Fruit fly (Drosophila melanogaster): Measurements from ENCODE around the gene Wdr81.
A peak's percentile ranks its signal among the peaks of the same experiment; 100 is the strongest.

Wdr81 gene

dm6 chr2L:12004211-12004979 lies 16.4 kb downstream of the Wdr81 start:
- TF ChIP-seq acj6 (GFP tag; optimal IDR thresholded peaks at IDR 0.05), result peak; percentile 3
- TF ChIP-seq CG1621 (tag; optimal IDR thresholded peaks at IDR 0.05), result peak; percentile 99
- TF ChIP-seq Sox102F (GFP tag; optimal IDR thresholded peaks at IDR 0.05), result no peak
- TF ChIP-seq Eip78C (GFP tag), result peak; percentile 30
- peak; percentile 57 for TF ChIP-seq dsx (GFP tag; optimal IDR thresholded peaks at IDR 0.05; ENCODE audit: poor library complexity, severe bottlenecking)
- TF ChIP-seq CG10631 (GFP tag; optimal IDR thresholded peaks at IDR 0.05), result peak; percentile 48
- TF ChIP-seq CG32006 (GFP tag; optimal IDR thresholded peaks at IDR 0.05), result peak; percentile 13
- TF ChIP-seq fkh (GFP tag; optimal IDR thresholded peaks at IDR 0.05), result peak; percentile 99
- TF ChIP-seq CG6808 (GFP tag; optimal IDR thresholded peaks at IDR 0.05), result peak; percentile 32
- no peak for TF ChIP-seq Blimp-1 (GFP tag; optimal IDR thresholded peaks at IDR 0.05)
- TF ChIP-seq Sox15 (GFP tag; optimal IDR thresholded peaks at IDR 0.05), result no peak
- peak; percentile 17 for TF ChIP-seq CG6792 (GFP tag; optimal IDR thresholded peaks at IDR 0.05)
- peak; percentile 4 to 11 for TF ChIP-seq salr (GFP tag; optimal IDR thresholded peaks at IDR 0.05)
- peak; percentile 1 for TF ChIP-seq Lpt (GFP tag; optimal IDR thresholded peaks at IDR 0.05)
- TF ChIP-seq CG10669 (GFP tag; optimal IDR thresholded peaks at IDR 0.05), result peak; percentile 9
- peak in 1 of 2 experiments; percentile 55 for TF ChIP-seq ss (GFP tag; optimal IDR thresholded peaks at IDR 0.05)
- no peak for TF ChIP-seq CG16779 (tag; optimal IDR thresholded peaks at IDR 0.05)
- TF ChIP-seq fd59A (GFP tag; optimal IDR thresholded peaks at IDR 0.05), result peak; percentile 38
- TF ChIP-seq Eip75B (GFP tag; optimal IDR thresholded peaks at IDR 0.05), result peak; percentile 15
- peak; percentile 22 for TF ChIP-seq svp (GFP tag)
- peak; percentile 18 for TF ChIP-seq net (GFP tag; optimal IDR thresholded peaks at IDR 0.05)
- peak; percentile 22 for TF ChIP-seq pdm3 (GFP tag; optimal IDR thresholded peaks at IDR 0.05)
- no peak for TF ChIP-seq CG11294 (GFP tag; IDR thresholded peaks at IDR 0.05)
- peak; percentile 28 for TF ChIP-seq CG6276 (GFP tag; optimal IDR thresholded peaks at IDR 0.05)
- TF ChIP-seq fd85E (GFP tag; optimal IDR thresholded peaks at IDR 0.05), result no peak
- no peak for TF ChIP-seq CG8632 (GFP tag; optimal IDR thresholded peaks at IDR 0.05)

dm6 chr2L:12003792-12004210 lies 17.0 kb downstream of the Wdr81 start:
- no peak for TF ChIP-seq CG7368 (GFP tag; optimal IDR thresholded peaks at IDR 0.05)
- no peak for TF ChIP-seq CG11762 (GFP tag; optimal IDR thresholded peaks at IDR 0.05; ENCODE audit: insufficient read depth)
- TF ChIP-seq CG3919 (GFP tag; optimal IDR thresholded peaks at IDR 0.05), result no peak
- TF ChIP-seq dsx (GFP tag; optimal IDR thresholded peaks at IDR 0.05; ENCODE audit: poor library complexity, severe bottlenecking), result peak; percentile 77
- no peak for TF ChIP-seq OdsH (GFP tag; optimal IDR thresholded peaks at IDR 0.05)
- TF ChIP-seq Ets96B (tag; optimal IDR thresholded peaks at IDR 0.05), result no peak
- TF ChIP-seq Sox15 (GFP tag; optimal IDR thresholded peaks at IDR 0.05), result no peak
- TF ChIP-seq CG6163 (GFP tag; IDR thresholded peaks at IDR 0.05), result no peak
- TF ChIP-seq spab (GFP tag; optimal IDR thresholded peaks at IDR 0.05), result no peak
- no peak for TF ChIP-seq CG6792 (GFP tag; optimal IDR thresholded peaks at IDR 0.05)
- no peak for TF ChIP-seq acj6 (GFP tag; optimal IDR thresholded peaks at IDR 0.05)
- peak; percentile 64 for TF ChIP-seq svp (GFP tag)
- no peak for TF ChIP-seq vri (GFP tag; optimal IDR thresholded peaks at IDR 0.05)
- no peak for TF ChIP-seq salr (GFP tag; optimal IDR thresholded peaks at IDR 0.05)
- TF ChIP-seq CG10631 (GFP tag; optimal IDR thresholded peaks at IDR 0.05), result no peak
- no peak for TF ChIP-seq Ets21C (GFP tag; optimal IDR thresholded peaks at IDR 0.05)
